Worm (Caenorhabditis elegans) whole organism, L4 larva: Measurements from ENCODE around the gene str-138.

ENCODE experiments used
- F37D6.2 ChIP-seq: sonication (generic microtip); optimal IDR thresholded peaks from 2 replicates; lab custom pipeline; 2016; ENCODE audit warnings: mild to moderate bottlenecking, missing genetic modification characterization, missing compliant biosample characterization
- Y105C5A.15 ChIP-seq: fragments of 200-800 bp; sonication (Bioruptor generic); IDR thresholded peaks from 2 replicates; pipeline ENCODE4 v1.3.6; 2022; ENCODE audit warnings: missing genetic modification characterization, missing compliant biosample characterization
- Y5F2A.4 ChIP-seq: fragments of 200-800 bp; sonication (Bioruptor generic); optimal IDR thresholded peaks from 2 replicates; lab custom pipeline; 2018; ENCODE audit warnings: mild to moderate bottlenecking, missing genetic modification characterization, missing compliant biosample characterization
- Y75B8A.6 ChIP-seq: fragments of 200-800 bp; sonication (Bioruptor generic); IDR thresholded peaks from 2 replicates; pipeline ENCODE4 v1.3.6; 2022; ENCODE audit warnings: missing genetic modification reagents, missing genetic modification characterization, missing compliant biosample characterization
- ceh-20 ChIP-seq: fragments of 200-800 bp; sonication (Bioruptor generic); IDR thresholded peaks from 2 replicates; pipeline ENCODE4 v1.3.6; 2022; ENCODE audit warnings: missing genetic modification reagents, missing genetic modification characterization, missing compliant biosample characterization
- ces-1 ChIP-seq: fragments of 150-350 bp; sonication (generic microtip); optimal IDR thresholded peaks from 4 replicates; lab custom pipeline; 2014; ENCODE audit warnings: missing biosample characterization, missing genetic modification reagents, missing genetic modification characterization
- daf-16 ChIP-seq, 3 experiments: sonication (generic microtip); optimal IDR thresholded peaks; 2 replicates each; lab custom pipeline; 2016 to 2017; ENCODE audit warnings: missing genetic modification characterization in 3 of 3, missing genetic modification reagents in 3 of 3, mild to moderate bottlenecking in 2 of 3, missing compliant biosample characterization in 2 of 3, missing biosample characterization in 1 of 3, moderate library complexity in 1 of 3
- daf-19 ChIP-seq: fragments of 200-800 bp; sonication (Bioruptor generic); conservative IDR thresholded peaks from 2 replicates; pipeline ENCODE4 v1.3.6; 2022; ENCODE audit warnings: missing genetic modification characterization, missing compliant biosample characterization
- dpl-1 ChIP-seq: fragments of 150-350 bp; optimal IDR thresholded peaks from 2 replicates; lab custom pipeline; 2014; ENCODE audit warnings: missing biosample characterization, missing genetic modification reagents, missing genetic modification characterization
- dve-1 ChIP-seq: sonication (generic microtip); optimal IDR thresholded peaks from 2 replicates; lab custom pipeline; 2017; ENCODE audit warnings: antibody characterized with exemption, mild to moderate bottlenecking, missing genetic modification characterization, missing compliant biosample characterization; ENCODE audit not compliant: insufficient read depth
- gei-8 ChIP-seq: fragments of 200-800 bp; sonication (Bioruptor generic); optimal IDR thresholded peaks from 2 replicates; lab custom pipeline; 2018; ENCODE audit warnings: mild to moderate bottlenecking, missing genetic modification characterization, missing compliant biosample characterization
- hif-1 ChIP-seq, 2 experiments: sonication (generic microtip); optimal IDR thresholded peaks; 2 replicates each; lab custom pipeline; 2016 to 2017; ENCODE audit warnings: missing compliant biosample characterization in 2 of 2, missing genetic modification characterization in 2 of 2, missing genetic modification reagents in 2 of 2, missing genotype in 2 of 2, mild to moderate bottlenecking in 1 of 2
- hlh-11 ChIP-seq: fragments of 200-800 bp; sonication (Bioruptor generic); optimal IDR thresholded peaks from 2 replicates; lab custom pipeline; 2018; ENCODE audit warnings: mild to moderate bottlenecking, missing genetic modification characterization, missing compliant biosample characterization
- jun-1 ChIP-seq: fragments of 150-350 bp; optimal IDR thresholded peaks from 2 replicates; lab custom pipeline; 2014; ENCODE audit warnings: missing biosample characterization, missing genetic modification reagents, missing genetic modification characterization
- lim-7 ChIP-seq: fragments of 200-800 bp; sonication (Bioruptor generic); IDR thresholded peaks from 2 replicates; pipeline ENCODE4 v1.3.6; 2022; ENCODE audit warnings: missing genetic modification characterization, missing compliant biosample characterization
- lin-1 ChIP-seq: fragments of 200-800 bp; sonication (Bioruptor generic); IDR thresholded peaks from 2 replicates; pipeline ENCODE4 v1.3.6; 2022; ENCODE audit warnings: missing genetic modification reagents, missing genetic modification characterization, missing compliant biosample characterization
- lin-29 ChIP-seq: fragments of 200-800 bp; sonication (Bioruptor generic); IDR thresholded peaks from 2 replicates; pipeline ENCODE4 v1.3.6; 2022; ENCODE audit warnings: missing genetic modification reagents, missing genetic modification characterization, missing compliant biosample characterization
- lsy-2 ChIP-seq, 2 experiments: fragments of 150-350 bp in 1 of 2; sonication (generic microtip) in 1 of 2; optimal IDR thresholded peaks; 2 replicates each; lab custom pipeline; 2014 to 2017; ENCODE audit warnings: missing biosample characterization in 2 of 2, missing genetic modification characterization in 2 of 2
- nhr-10 ChIP-seq: fragments of 150-350 bp; optimal IDR thresholded peaks from 2 replicates; lab custom pipeline; 2014; ENCODE audit warnings: missing biosample characterization, missing genetic modification characterization
- nhr-237 ChIP-seq: sonication (generic microtip); optimal IDR thresholded peaks from 2 replicates; lab custom pipeline; 2017; ENCODE audit warnings: missing biosample characterization, missing genetic modification characterization
- nhr-25 ChIP-seq: sonication (generic microtip); optimal IDR thresholded peaks from 2 replicates; lab custom pipeline; 2017; ENCODE audit warnings: missing genetic modification characterization, mild to moderate bottlenecking, missing compliant biosample characterization, antibody characterized with exemption, moderate library complexity, borderline replicate concordance; ENCODE audit not compliant: insufficient read depth
- nhr-28 ChIP-seq: fragments of 150-350 bp; optimal IDR thresholded peaks from 2 replicates; lab custom pipeline; 2014; ENCODE audit warnings: missing biosample characterization, missing genetic modification characterization
- nhr-42 ChIP-seq: fragments of 200-800 bp; sonication (Bioruptor generic); IDR thresholded peaks from 2 replicates; pipeline ENCODE4 v1.3.6; 2022; ENCODE audit warnings: missing genetic modification characterization, missing compliant biosample characterization
- nhr-6 ChIP-seq: fragments of 150-350 bp; optimal IDR thresholded peaks from 2 replicates; lab custom pipeline; 2014; ENCODE audit warnings: missing biosample characterization, missing genetic modification characterization
- nhr-77 ChIP-seq: fragments of 150-350 bp; optimal IDR thresholded peaks from 2 replicates; lab custom pipeline; 2014; ENCODE audit warnings: missing biosample characterization, missing genetic modification characterization
- pqm-1 ChIP-seq: sonication (generic microtip); optimal IDR thresholded peaks from 2 replicates; lab custom pipeline; 2017; ENCODE audit warnings: missing biosample characterization, missing genetic modification characterization
- set-16 ChIP-seq: fragments of 200-800 bp; sonication (Bioruptor generic); IDR thresholded peaks from 2 replicates; pipeline ENCODE4 v1.3.6; 2022; ENCODE audit warnings: missing genetic modification reagents, missing genetic modification characterization, missing compliant biosample characterization
- snpc-4 ChIP-seq: fragments of 150-350 bp; optimal IDR thresholded peaks from 2 replicates; lab custom pipeline; 2014; ENCODE audit warnings: missing biosample characterization, missing genetic modification characterization
- spr-3 ChIP-seq: fragments of 200-800 bp; sonication (Bioruptor generic); optimal IDR thresholded peaks from 2 replicates; lab custom pipeline; 2018; ENCODE audit warnings: mild to moderate bottlenecking, missing genetic modification characterization, missing compliant biosample characterization
- unc-62 ChIP-seq, 3 experiments: fragments of 150-350 bp in 1 of 3; sonication (generic microtip); optimal IDR thresholded peaks in 2 of 3; peaks in 1 of 3; 1 replicate in 1 of 3; 2 replicates in 2 of 3; lab custom pipeline; 2014 to 2017; ENCODE audit warnings: missing biosample characterization in 3 of 3, missing genetic modification characterization in 3 of 3, missing genetic modification reagents in 3 of 3, missing genotype in 1 of 3
- vab-7 ChIP-seq: fragments of 200-800 bp; sonication (Bioruptor generic); IDR thresholded peaks from 2 replicates; pipeline ENCODE4 v1.3.6; 2022; ENCODE audit warnings: missing genetic modification reagents, missing genetic modification characterization, missing compliant biosample characterization
- zag-1 ChIP-seq: fragments of 150-350 bp; optimal IDR thresholded peaks from 2 replicates; lab custom pipeline; 2014; ENCODE audit warnings: missing biosample characterization, missing genetic modification characterization
- zfp-3 ChIP-seq: fragments of 200-800 bp; sonication (Bioruptor generic); conservative IDR thresholded peaks from 2 replicates; pipeline ENCODE4 v1.3.6; 2022; ENCODE audit warnings: missing genetic modification reagents, missing genetic modification characterization, missing compliant biosample characterization
- zip-11 ChIP-seq: fragments of 200-800 bp; sonication (Bioruptor generic); IDR thresholded peaks from 2 replicates; pipeline ENCODE4 v1.3.6; 2022; ENCODE audit warnings: missing genetic modification characterization, missing compliant biosample characterization
- ztf-7 ChIP-seq: fragments of 150-350 bp; optimal IDR thresholded peaks from 2 replicates; lab custom pipeline; 2014; ENCODE audit warnings: missing biosample characterization, missing genetic modification characterization

str-138 gene

DNA sequence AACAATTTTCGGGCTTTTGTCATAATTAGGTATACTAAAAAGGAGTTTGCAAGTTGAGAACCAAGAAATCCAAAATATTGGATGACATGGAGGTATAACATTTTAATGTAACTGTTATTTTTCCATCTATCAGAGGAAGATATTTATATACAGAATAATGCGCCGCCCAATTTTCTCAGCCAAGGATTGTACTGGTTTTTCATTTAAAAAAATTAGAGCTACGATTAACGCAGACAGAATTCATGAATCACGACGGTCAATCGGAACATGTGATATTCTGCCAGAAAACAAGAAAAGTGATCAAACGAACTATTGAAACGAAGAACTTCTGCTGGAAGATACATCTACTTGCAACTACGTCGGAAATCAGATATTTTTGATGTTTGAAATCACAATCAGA, 39.8 kb downstream of the str-138 start, which contains the start of gene str-145:
Gene str-145 (minus strand): TSS at position 101 of the 400 bp plus-strand sequence.
- no peak for TF ChIP-seq nhr-6 (tag; lab: Kevin White, UChicago)
- TF ChIP-seq ces-1 (GFP tag; lab: Kevin White, UChicago) = no peak
- no peak for TF ChIP-seq zfp-3 (GFP tag; lab: Robert Waterston, UW)
- no peak for TF ChIP-seq set-16 (GFP tag; lab: Robert Waterston, UW)
- no peak for TF ChIP-seq daf-16 (GFP tag; optimal IDR thresholded peaks at IDR 0.05; lab: Kevin White, UChicago)
- TF ChIP-seq daf-16 (tag; optimal IDR thresholded peaks at IDR 0.05; lab: Kevin White, UChicago) = no peak
- TF ChIP-seq dpl-1 (GFP tag; lab: Kevin White, UChicago) = no peak
- no peak for TF ChIP-seq Y105C5A.15 (GFP tag; lab: Robert Waterston, UW)
- no peak for TF ChIP-seq nhr-237 (tag; lab: Kevin White, UChicago)
- TF ChIP-seq Y5F2A.4 (GFP tag; lab: Kevin White, UChicago) = no peak
- TF ChIP-seq hlh-11 (tag; lab: Kevin White, UChicago) = no peak
- no peak for TF ChIP-seq daf-19
- TF ChIP-seq ztf-7 (tag; lab: Kevin White, UChicago) = no peak
- TF ChIP-seq lim-7 (GFP tag; lab: Robert Waterston, UW) = no peak
- no peak for TF ChIP-seq dve-1 (tag; lab: Kevin White, UChicago)

- no peak for TF ChIP-seq nhr-77 (tag; lab: Kevin White, UChicago)
- TF ChIP-seq zag-1 = no peak
- no peak for TF ChIP-seq jun-1
- TF ChIP-seq nhr-42 (GFP tag; lab: Robert Waterston, UW) = no peak
- TF ChIP-seq spr-3 = no peak
- no peak for TF ChIP-seq lin-29
- no peak for TF ChIP-seq unc-62 (GFP tag; optimal IDR thresholded peaks at IDR 0.05 in 1 of 2; lab: Kevin White, UChicago)
- no peak for TF ChIP-seq unc-62 (tag; optimal IDR thresholded peaks at IDR 0.05; lab: Kevin White, UChicago)
- TF ChIP-seq nhr-25 (tag; lab: Kevin White, UChicago) = no peak
- TF ChIP-seq zfp-3 (GFP tag; lab: Robert Waterston, UW) = no peak
- TF ChIP-seq Y5F2A.4 (GFP tag; lab: Kevin White, UChicago) = no peak
- TF ChIP-seq F37D6.2 (tag; lab: Kevin White, UChicago) = no peak
- TF ChIP-seq set-16 (GFP tag; lab: Robert Waterston, UW) = no peak
- TF ChIP-seq nhr-28 (tag; lab: Kevin White, UChicago) = no peak
- TF ChIP-seq, all 104 proteins: peak for 0
Measured at ce11 chrV:8099306-8099705, 40.8 kb downstream of the str-138 start, which contains the start of gene sdz-23. Gene sdz-23 (plus strand): TSS chrV:8099606.

DNA sequence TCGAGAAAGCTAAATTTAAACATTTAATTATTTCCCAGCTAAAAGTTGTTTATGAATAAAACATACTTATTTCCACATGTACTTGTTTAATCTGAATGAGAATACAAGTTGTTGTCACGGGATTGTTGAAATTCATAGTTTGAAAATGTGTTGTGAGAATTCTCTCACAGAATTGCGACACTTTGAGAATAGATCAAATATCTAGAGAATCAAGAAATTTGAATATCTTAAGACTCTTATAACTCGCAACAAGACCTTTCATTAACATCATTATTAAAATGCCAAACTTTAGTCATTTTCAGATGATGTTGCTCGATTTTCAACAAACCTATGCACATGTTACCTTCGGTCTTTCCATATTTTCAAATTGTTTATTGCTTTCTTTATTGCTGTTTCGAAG, 44.5 kb downstream of the str-138 start, which contains the start of gene str-90:
Gene str-90 (plus strand): TSS at position 301 of the 400 bp plus-strand sequence.
- no peak for TF ChIP-seq ceh-20 (GFP tag; lab: Robert Waterston, UW)
- TF ChIP-seq gei-8 = no peak
- no peak for TF ChIP-seq hif-1 (tag; optimal IDR thresholded peaks at IDR 0.05; lab: Kevin White, UChicago)
- no peak for TF ChIP-seq zip-11
- no peak for TF ChIP-seq ztf-7 (tag; lab: Kevin White, UChicago)
- no peak for TF ChIP-seq Y75B8A.6 (GFP tag; lab: Robert Waterston, UW)
- no peak for TF ChIP-seq snpc-4

DNA sequence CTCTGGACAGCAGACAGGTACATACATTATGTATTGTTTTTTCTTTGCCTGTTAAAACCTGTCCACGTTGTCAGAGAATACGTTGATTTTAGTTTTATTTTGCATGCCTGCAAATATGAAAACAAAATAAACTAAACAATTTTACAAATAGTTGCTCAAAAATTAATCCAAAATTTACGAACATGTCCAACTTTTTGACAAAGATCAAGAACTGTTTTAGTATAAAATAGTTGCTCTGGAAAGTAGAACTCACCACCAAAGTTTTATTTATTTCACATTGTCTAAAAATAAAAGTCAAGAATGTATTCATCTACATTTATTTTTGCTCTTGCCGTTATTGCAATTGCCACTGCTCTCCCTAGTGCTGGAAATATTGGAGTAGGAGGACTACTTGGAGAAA, 46.0 kb downstream of the str-138 start, which contains the start of gene srlf-16:
Gene srlf-16 (plus strand): TSS at position 301 of the 400 bp plus-strand sequence.
- TF ChIP-seq vab-7 (no peak), nhr-10 (tag; lab: Kevin White, UChicago) (no peak), F37D6.2 (tag; lab: Kevin White, UChicago) (no peak), daf-16 (GFP tag; optimal IDR thresholded peaks at IDR 0.05; lab: Kevin White, UChicago) (no peak), daf-16 (tag; optimal IDR thresholded peaks at IDR 0.05; lab: Kevin White, UChicago) (no peak), zag-1 (no peak), lin-1 (GFP tag; lab: Robert Waterston, UW) (no peak), ces-1 (GFP tag; lab: Kevin White, UChicago) (no peak), pqm-1 (tag; lab: Kevin White, UChicago) (no peak), ceh-20 (GFP tag; lab: Robert Waterston, UW) (no peak), lsy-2 (tag; optimal IDR thresholded peaks at IDR 0.05; lab: Kevin White, UChicago) (no peak)
- TF ChIP-seq, all 104 proteins: peak for 0
